Worm (Caenorhabditis elegans) whole organism, L2 larva: ENCODE measurements around the gene drap-1.

Experiments used
- C34F6.9 ChIP-seq: fragments of 150-350 bp; optimal IDR thresholded peaks from 2 replicates; lab custom pipeline; 2014; ENCODE audit warnings: missing biosample characterization, missing genetic modification characterization
- F13H6.1 ChIP-seq: sonication (generic microtip); optimal IDR thresholded peaks from 2 replicates; lab custom pipeline; 2016; ENCODE audit warnings: missing genetic modification characterization, missing compliant biosample characterization
- R02D3.7 ChIP-seq: fragments of 150-350 bp; optimal IDR thresholded peaks from 2 replicates; lab custom pipeline; 2014; ENCODE audit warnings: missing biosample characterization, missing genetic modification characterization
- Y55F3AM.14 ChIP-seq: fragments of 200-800 bp; sonication (Bioruptor generic); optimal IDR thresholded peaks from 2 replicates; lab custom pipeline; 2018; ENCODE audit warnings: mild to moderate bottlenecking, missing genetic modification characterization, missing compliant biosample characterization
- ZK546.5 ChIP-seq: sonication (generic microtip); optimal IDR thresholded peaks from 2 replicates; lab custom pipeline; 2017; ENCODE audit warnings: missing biosample characterization, missing genetic modification characterization
- alr-1 ChIP-seq: fragments of 150-350 bp; optimal IDR thresholded peaks from 2 replicates; lab custom pipeline; 2014; ENCODE audit warnings: missing biosample characterization, missing genetic modification characterization
- aly-2 ChIP-seq: fragments of 150-350 bp; optimal IDR thresholded peaks from 2 replicates; lab custom pipeline; 2014; ENCODE audit warnings: missing biosample characterization, missing genetic modification characterization
- ama-1 ChIP-seq: fragments of 150-350 bp; optimal IDR thresholded peaks from 2 replicates; lab custom pipeline; 2018; ENCODE audit warnings: inconsistent platforms
- blmp-1 ChIP-seq: sonication (generic microtip); optimal IDR thresholded peaks from 2 replicates; lab custom pipeline; 2017; ENCODE audit warnings: missing genetic modification characterization, mild to moderate bottlenecking, missing compliant biosample characterization, antibody characterized with exemption, moderate library complexity; ENCODE audit not compliant: insufficient read depth
- ceh-16 ChIP-seq: fragments of 150-350 bp; optimal IDR thresholded peaks from 2 replicates; lab custom pipeline; 2014; ENCODE audit warnings: missing biosample characterization, missing genetic modification characterization
- ceh-82 ChIP-seq: fragments of 150-350 bp; optimal IDR thresholded peaks from 2 replicates; lab custom pipeline; 2014; ENCODE audit warnings: missing biosample characterization, missing genetic modification characterization
- crh-2 ChIP-seq: sonication (generic microtip); optimal IDR thresholded peaks from 2 replicates; lab custom pipeline; 2017; ENCODE audit warnings: missing biosample characterization, missing genetic modification characterization
- dmd-4 ChIP-seq: sonication (generic microtip); optimal IDR thresholded peaks from 2 replicates; lab custom pipeline; 2017; ENCODE audit warnings: missing biosample characterization, missing genetic modification characterization
- egl-27 ChIP-seq: sonication (generic microtip); optimal IDR thresholded peaks from 3 replicates; lab custom pipeline; 2017; ENCODE audit warnings: missing biosample characterization, missing genetic modification reagents, missing genetic modification characterization
- elt-1 ChIP-seq: fragments of 150-350 bp; optimal IDR thresholded peaks from 2 replicates; lab custom pipeline; 2014; ENCODE audit warnings: missing biosample characterization, missing genetic modification characterization
- elt-3 ChIP-seq: sonication (generic microtip); optimal IDR thresholded peaks from 2 replicates; lab custom pipeline; 2017; ENCODE audit warnings: missing biosample characterization, missing genetic modification characterization
- fos-1 ChIP-seq: fragments of 150-350 bp; optimal IDR thresholded peaks from 2 replicates; lab custom pipeline; 2014; ENCODE audit warnings: missing biosample characterization, missing genetic modification characterization
- gmeb-1 ChIP-seq: fragments of 150-350 bp; optimal IDR thresholded peaks from 2 replicates; lab custom pipeline; 2014; ENCODE audit warnings: missing biosample characterization, missing genetic modification characterization
- lin-11 ChIP-seq: fragments of 150-350 bp; sonication (generic microtip); optimal IDR thresholded peaks from 2 replicates; lab custom pipeline; 2014; ENCODE audit warnings: missing biosample characterization, missing genetic modification characterization, inconsistent platforms, mixed read lengths
- lin-13 ChIP-seq: fragments of 150-350 bp; optimal IDR thresholded peaks from 2 replicates; lab custom pipeline; 2014; ENCODE audit warnings: missing biosample characterization, missing genetic modification reagents, missing genetic modification characterization
- lin-39 ChIP-seq: fragments of 150-350 bp; optimal IDR thresholded peaks from 2 replicates; lab custom pipeline; 2014; ENCODE audit warnings: missing biosample characterization, missing genetic modification reagents, missing genetic modification characterization
- mab-5 ChIP-seq: fragments of 150-350 bp; optimal IDR thresholded peaks from 2 replicates; lab custom pipeline; 2014; ENCODE audit warnings: missing biosample characterization, missing genetic modification characterization
- mbf-1 ChIP-seq: sonication (generic microtip); optimal IDR thresholded peaks from 2 replicates; lab custom pipeline; 2017; ENCODE audit warnings: missing biosample characterization, missing genetic modification characterization
- mdl-1 ChIP-seq, 2 experiments: fragments of 150-350 bp in 1 of 2; sonication (generic microtip) in 1 of 2; optimal IDR thresholded peaks; 2 replicates each; lab custom pipeline; 2017; ENCODE audit warnings: missing biosample characterization in 2 of 2, missing genetic modification characterization in 2 of 2
- nhr-10 ChIP-seq: sonication (generic microtip); optimal IDR thresholded peaks from 2 replicates; lab custom pipeline; 2017; ENCODE audit warnings: missing biosample characterization, missing genetic modification characterization
- nhr-11 ChIP-seq: fragments of 150-350 bp; optimal IDR thresholded peaks from 2 replicates; lab custom pipeline; 2014; ENCODE audit warnings: missing biosample characterization, missing genetic modification characterization
- nhr-12 ChIP-seq: fragments of 150-350 bp; optimal IDR thresholded peaks from 2 replicates; lab custom pipeline; 2014; ENCODE audit warnings: missing biosample characterization, missing genetic modification characterization
- nhr-129 ChIP-seq: fragments of 150-350 bp; optimal IDR thresholded peaks from 2 replicates; lab custom pipeline; 2014; ENCODE audit warnings: missing biosample characterization, missing genetic modification characterization
- nhr-21 ChIP-seq: fragments of 150-350 bp; optimal IDR thresholded peaks from 2 replicates; lab custom pipeline; 2014; ENCODE audit warnings: missing biosample characterization, missing genetic modification characterization
- nhr-23 ChIP-seq: fragments of 150-350 bp; optimal IDR thresholded peaks from 2 replicates; lab custom pipeline; 2014; ENCODE audit warnings: missing biosample characterization, missing genetic modification reagents, missing genetic modification characterization
- nhr-237 ChIP-seq: fragments of 150-350 bp; optimal IDR thresholded peaks from 2 replicates; lab custom pipeline; 2014; ENCODE audit warnings: missing biosample characterization, missing genetic modification characterization
- nhr-25 ChIP-seq: fragments of 150-350 bp; sonication (generic microtip); optimal IDR thresholded peaks from 3 replicates; lab custom pipeline; 2014; ENCODE audit warnings: missing biosample characterization, missing genetic modification characterization
- nhr-6 ChIP-seq: fragments of 150-350 bp; optimal IDR thresholded peaks from 2 replicates; lab custom pipeline; 2014; ENCODE audit warnings: missing biosample characterization, missing genetic modification characterization
- nhr-77 ChIP-seq: fragments of 150-350 bp; optimal IDR thresholded peaks from 2 replicates; lab custom pipeline; 2014; ENCODE audit warnings: missing biosample characterization, missing genetic modification characterization
- peb-1 ChIP-seq: fragments of 150-350 bp; optimal IDR thresholded peaks from 2 replicates; lab custom pipeline; 2014; ENCODE audit warnings: missing biosample characterization, missing genetic modification characterization
- sem-4 ChIP-seq: fragments of 150-350 bp; optimal IDR thresholded peaks from 2 replicates; lab custom pipeline; 2014; ENCODE audit warnings: missing biosample characterization, missing genetic modification reagents, missing genetic modification characterization
- skn-1 ChIP-seq: sonication (generic microtip); optimal IDR thresholded peaks from 2 replicates; lab custom pipeline; 2017; ENCODE audit warnings: missing biosample characterization, missing genetic modification characterization
- sma-3 ChIP-seq: sonication (generic microtip); optimal IDR thresholded peaks from 2 replicates; lab custom pipeline; 2016; ENCODE audit warnings: missing genetic modification reagents, missing genetic modification characterization, missing compliant biosample characterization
- sma-9 ChIP-seq, 2 experiments: fragments of 150-350 bp in 1 of 2; sonication (generic microtip) in 1 of 2; optimal IDR thresholded peaks; 2 replicates each; lab custom pipeline; 2014 to 2016; ENCODE audit warnings: missing genetic modification characterization in 2 of 2, mild to moderate bottlenecking in 1 of 2, missing biosample characterization in 1 of 2, missing compliant biosample characterization in 1 of 2, missing genetic modification reagents in 1 of 2, moderate library complexity in 1 of 2
- snpc-4 ChIP-seq: fragments of 150-350 bp; optimal IDR thresholded peaks from 2 replicates; lab custom pipeline; 2014; ENCODE audit warnings: missing biosample characterization, missing genetic modification characterization
- unc-39 ChIP-seq: fragments of 150-350 bp; optimal IDR thresholded peaks from 2 replicates; lab custom pipeline; 2014; ENCODE audit warnings: missing biosample characterization, missing genetic modification characterization
- unc-55 ChIP-seq: fragments of 150-350 bp; sonication (generic microtip); optimal IDR thresholded peaks from 3 replicates; lab custom pipeline; 2014; ENCODE audit warnings: missing biosample characterization, missing genetic modification reagents, missing genetic modification characterization
- unc-62 ChIP-seq: fragments of 150-350 bp; optimal IDR thresholded peaks from 2 replicates; lab custom pipeline; 2014; ENCODE audit warnings: missing biosample characterization, missing genetic modification reagents, missing genetic modification characterization
- zag-1 ChIP-seq: fragments of 150-350 bp; optimal IDR thresholded peaks from 2 replicates; lab custom pipeline; 2014; ENCODE audit warnings: missing biosample characterization, missing genetic modification characterization
- ztf-1 ChIP-seq: fragments of 200-800 bp; sonication (Bioruptor generic); conservative IDR thresholded peaks from 2 replicates; pipeline ENCODE4 v1.3.6; 2022; ENCODE audit warnings: missing genetic modification characterization, missing compliant biosample characterization
- ztf-11 ChIP-seq: sonication (generic microtip); optimal IDR thresholded peaks from 2 replicates; lab custom pipeline; 2017; ENCODE audit warnings: missing biosample characterization, missing genetic modification characterization
- ztf-4 ChIP-seq: fragments of 150-350 bp; optimal IDR thresholded peaks from 2 replicates; lab custom pipeline; 2014; ENCODE audit warnings: missing biosample characterization, missing genetic modification characterization

Gene drap-1

ce11 chrV:9730743-9731706, 1.1 kb downstream of the drap-1 start (continued):
- TF ChIP-seq nhr-10 = peak; percentile 23
- peak; percentile 55 for TF ChIP-seq skn-1 (tag; lab: Kevin White, UChicago)
- peak; percentile 80 for TF ChIP-seq lin-39
- TF ChIP-seq sma-9 (GFP tag; optimal IDR thresholded peaks at IDR 0.05; lab: Kevin White, UChicago) = peak; percentile 90
- TF ChIP-seq sma-9 (tag; optimal IDR thresholded peaks at IDR 0.05; lab: Kevin White, UChicago) = no peak
- peak; percentile 96 for TF ChIP-seq nhr-21 (tag; lab: Kevin White, UChicago)

ce11 chrV:9731852-9732251, 1.9 kb downstream of the drap-1 start:
- peak; percentile 32 for TF ChIP-seq nhr-6
- no peak for TF ChIP-seq nhr-10
- no peak for TF ChIP-seq aly-2 (tag; lab: Kevin White, UChicago)
- no peak for TF ChIP-seq skn-1 (tag; lab: Kevin White, UChicago)
- no peak for TF ChIP-seq blmp-1
- TF ChIP-seq nhr-237 (tag; lab: Kevin White, UChicago) = no peak
- no peak for TF ChIP-seq lin-11 (tag; lab: Kevin White, UChicago)
- peak; percentile 29 for TF ChIP-seq crh-2 (tag; lab: Kevin White, UChicago)
- no peak for TF ChIP-seq fos-1 (tag; lab: Kevin White, UChicago)
- no peak for TF ChIP-seq lin-13 (GFP tag; lab: Kevin White, UChicago)
- TF ChIP-seq mdl-1 (tag; optimal IDR thresholded peaks at IDR 0.05; lab: Kevin White, UChicago) = no peak
- TF ChIP-seq gmeb-1 = no peak
- no peak for TF ChIP-seq sma-3 (GFP tag; lab: Kevin White, UChicago)
- no peak for TF ChIP-seq lin-39
- peak; percentile 8 for TF ChIP-seq unc-55 (GFP tag; lab: Kevin White, UChicago)
- TF ChIP-seq ama-1 (lab: Kevin White, UChicago) = peak; percentile 5
- no peak for TF ChIP-seq peb-1 (tag; lab: Kevin White, UChicago)
- no peak for TF ChIP-seq R02D3.7 (tag; lab: Kevin White, UChicago)
- TF ChIP-seq ceh-82 (tag; lab: Kevin White, UChicago) = no peak
- no peak for TF ChIP-seq zag-1 (tag; lab: Kevin White, UChicago)
- TF ChIP-seq nhr-12 (tag; lab: Kevin White, UChicago) = no peak
- TF ChIP-seq nhr-23 (tag; lab: Kevin White, UChicago) = no peak
- TF ChIP-seq unc-39 (tag; lab: Kevin White, UChicago) = no peak
- no peak for TF ChIP-seq alr-1 (tag; lab: Kevin White, UChicago)
- no peak for TF ChIP-seq elt-1 (tag; lab: Kevin White, UChicago)
- TF ChIP-seq unc-62 (GFP tag; lab: Kevin White, UChicago) = no peak
- TF ChIP-seq mab-5 (tag; lab: Kevin White, UChicago) = no peak
- peak; percentile 25 for TF ChIP-seq nhr-129
- TF ChIP-seq nhr-11 (tag; lab: Kevin White, UChicago) = no peak
- no peak for TF ChIP-seq ztf-4 (tag; lab: Kevin White, UChicago)
- TF ChIP-seq C34F6.9 (tag; lab: Kevin White, UChicago) = peak; percentile 23
- TF ChIP-seq nhr-25 (tag; lab: Kevin White, UChicago) = no peak
- no peak for TF ChIP-seq ceh-16 (tag; lab: Kevin White, UChicago)
- TF ChIP-seq ZK546.5 = no peak
- TF ChIP-seq nhr-21 (tag; lab: Kevin White, UChicago) = peak; percentile 51
- TF ChIP-seq ztf-1 (GFP tag; lab: Robert Waterston, UW) = no peak
- no peak for TF ChIP-seq mbf-1 (tag; lab: Kevin White, UChicago)
- no peak for TF ChIP-seq F13H6.1
- no peak for TF ChIP-seq ztf-11
- TF ChIP-seq dmd-4 (tag; lab: Kevin White, UChicago) = no peak
- TF ChIP-seq snpc-4 = no peak
- TF ChIP-seq sma-9 (GFP tag; optimal IDR thresholded peaks at IDR 0.05; lab: Kevin White, UChicago) = peak; percentile 12
- no peak for TF ChIP-seq sma-9 (tag; optimal IDR thresholded peaks at IDR 0.05; lab: Kevin White, UChicago)
- TF ChIP-seq egl-27 (tag; lab: Kevin White, UChicago) = no peak
- TF ChIP-seq Y55F3AM.14 (GFP tag; lab: Kevin White, UChicago) = no peak
- TF ChIP-seq sem-4 (tag; lab: Kevin White, UChicago) = peak; percentile 32
- no peak for TF ChIP-seq elt-3
- TF ChIP-seq nhr-77 = no peak
- TF ChIP-seq, all 48 proteins: peak for 9
